Worm (Caenorhabditis elegans) whole organism, early embryonic: Measurements from ENCODE around the gene F15D4.5.

Source experiments
- F13C5.2 ChIP-seq: sonication (generic microtip); optimal IDR thresholded peaks from 2 replicates; lab custom pipeline; 2017; ENCODE audit warnings: mild to moderate bottlenecking, missing genetic modification characterization, inconsistent platforms, missing compliant biosample characterization
- ama-1 ChIP-seq: fragments of 150-350 bp; optimal IDR thresholded peaks from 2 replicates; lab custom pipeline; 2014
- flt-1 ChIP-seq: fragments of 200-800 bp; sonication (Bioruptor generic); IDR thresholded peaks from 2 replicates; pipeline ENCODE4 v1.3.6; 2022; ENCODE audit warnings: missing genetic modification characterization, missing compliant biosample characterization
- hmbx-1 ChIP-seq: sonication (generic microtip); optimal IDR thresholded peaks from 2 replicates; lab custom pipeline; 2016; ENCODE audit warnings: mild to moderate bottlenecking, missing genetic modification characterization, missing compliant biosample characterization
- sea-1 ChIP-seq: fragments of 200-800 bp; sonication (Bioruptor generic); conservative IDR thresholded peaks from 2 replicates; pipeline ENCODE4 v1.3.6; 2022; ENCODE audit warnings: missing genetic modification characterization, missing compliant biosample characterization
- tbx-11 ChIP-seq: fragments of 200-800 bp; sonication (Bioruptor generic); IDR thresholded peaks from 2 replicates; pipeline ENCODE4 v1.3.6; 2022; ENCODE audit warnings: missing genetic modification characterization, missing compliant biosample characterization
- tra-4 ChIP-seq: sonication (generic microtip); optimal IDR thresholded peaks from 2 replicates; lab custom pipeline; 2017; ENCODE audit warnings: missing genetic modification characterization, missing compliant biosample characterization

DNA sequence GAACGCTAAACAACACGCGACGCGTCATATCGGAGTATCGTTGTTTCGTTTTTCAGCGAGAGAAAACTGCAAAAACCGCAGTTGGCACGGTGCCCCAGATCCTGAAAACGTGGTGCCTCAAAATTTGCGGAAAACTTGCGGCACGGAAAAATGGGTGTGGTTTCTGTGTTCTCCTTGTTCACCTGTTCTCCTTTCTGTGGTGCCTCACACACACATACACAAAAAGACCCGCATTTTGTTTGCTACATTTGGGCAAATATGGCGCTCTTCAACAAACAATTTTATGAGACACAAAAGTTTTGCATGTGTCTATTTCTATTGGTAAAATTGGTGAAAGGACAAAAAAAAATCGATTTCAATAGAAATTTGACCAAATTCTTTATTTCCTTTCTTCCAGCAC is 46.3 kb upstream of the F15D4.5 start:
- no peak for TF ChIP-seq hmbx-1 (tag; lab: Kevin White, UChicago)
- no peak for TF ChIP-seq tra-4 (tag; lab: Kevin White, UChicago)
- no peak for TF ChIP-seq tbx-11 (GFP tag; lab: Robert Waterston, UW)
- no peak for TF ChIP-seq flt-1 (GFP tag; lab: Robert Waterston, UW)
- no peak for TF ChIP-seq ama-1 (lab: Kevin White, UChicago)
- TF ChIP-seq sea-1, result no peak
- TF ChIP-seq F13C5.2, result no peak
